Worm (Caenorhabditis elegans) whole organism, mixed stage, embryonic: ENCODE data around the gene bli-6.

ENCODE experiments used
- blmp-1 ChIP-seq: fragments of 150-350 bp; optimal IDR thresholded peaks from 2 replicates; lab custom pipeline; 2014; ENCODE audit warnings: missing biosample characterization, missing genetic modification characterization
- nhr-12 ChIP-seq: fragments of 150-350 bp; optimal IDR thresholded peaks from 2 replicates; lab custom pipeline; 2014; ENCODE audit warnings: missing biosample characterization, missing genetic modification characterization
- nhr-237 ChIP-seq: fragments of 150-350 bp; optimal IDR thresholded peaks from 2 replicates; lab custom pipeline; 2014; ENCODE audit warnings: missing biosample characterization, missing genetic modification characterization

DNA sequence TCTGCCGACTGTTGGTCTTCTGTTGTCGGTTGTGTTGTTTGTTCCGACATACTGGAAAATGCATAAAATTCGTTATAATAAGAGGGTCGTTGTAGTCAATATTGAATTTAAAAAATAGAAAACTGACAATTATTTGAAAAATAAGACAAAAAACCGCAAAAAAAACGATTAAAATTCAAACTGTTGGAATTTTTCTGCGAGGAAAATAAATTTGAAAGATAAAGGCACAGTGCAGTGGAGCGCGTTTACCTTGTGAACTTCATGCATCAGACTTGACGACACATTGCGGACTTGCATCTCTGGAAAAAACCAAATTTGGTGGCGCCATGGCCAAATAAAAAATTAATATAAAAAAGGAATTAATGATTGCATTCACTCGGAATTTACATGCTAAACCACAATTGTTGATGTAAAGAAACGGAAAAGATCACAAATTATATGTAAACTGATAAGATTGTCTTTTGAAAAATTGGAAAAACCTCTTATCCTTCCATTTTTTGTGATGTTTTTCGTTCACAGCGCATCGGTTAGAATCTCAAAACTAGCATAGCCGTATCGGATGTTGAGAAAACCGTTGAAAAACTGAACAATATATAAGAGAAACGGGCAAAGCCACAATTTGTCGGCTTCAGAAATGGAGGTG, at the start of gene bli-6, which contains the start of gene hrpf-2:
- TF ChIP-seq blmp-1 (tag; lab: Kevin White, UChicago), result no peak
- peak; percentile 61 for TF ChIP-seq nhr-237 (tag; lab: Kevin White, UChicago)
- TF ChIP-seq nhr-12 (tag; lab: Kevin White, UChicago), result no peak
